Fruit fly (Drosophila melanogaster) whole organism, embryonic: ENCODE data around the gene Mcad.

ENCODE experiments used
- Antp ChIP-seq: fragments of 200-800 bp; sonication (Bioruptor generic); optimal IDR thresholded peaks from 3 replicates; lab custom pipeline; 2016; ENCODE audit warnings: missing biosample characterization, missing genetic modification characterization
- CG10147 ChIP-seq: fragments of 200-800 bp; sonication (Bioruptor generic); optimal IDR thresholded peaks from 2 replicates; lab custom pipeline; 2019; ENCODE audit warnings: missing biosample characterization, mild to moderate bottlenecking, missing genetic modification characterization, moderate library complexity
- CG1233 ChIP-seq: fragments of 200-800 bp; sonication (Bioruptor generic); optimal IDR thresholded peaks from 4 replicates; lab custom pipeline; 2018; ENCODE audit warnings: missing biosample characterization, mild to moderate bottlenecking, missing genetic modification characterization
- CG12659 ChIP-seq: fragments of 200-800 bp; sonication (Bioruptor generic); optimal IDR thresholded peaks from 3 replicates; lab custom pipeline; 2017; ENCODE audit warnings: mild to moderate bottlenecking, missing biosample characterization, missing genetic modification reagents, missing genetic modification characterization
- CG13624 ChIP-seq: fragments of 200-800 bp; sonication (Bioruptor generic); optimal IDR thresholded peaks from 2 replicates; lab custom pipeline; 2016; ENCODE audit warnings: missing biosample characterization, missing genetic modification characterization
- CG17361 ChIP-seq: fragments of 200-800 bp; sonication (Bioruptor generic); IDR thresholded peaks from 3 replicates; pipeline ENCODE4 v1.3.6; 2022; ENCODE audit warnings: missing biosample characterization, missing genetic modification characterization
- CG17912 ChIP-seq: fragments of 200-800 bp; sonication (Bioruptor generic); optimal IDR thresholded peaks from 2 replicates; lab custom pipeline; 2018; ENCODE audit warnings: missing biosample characterization, mild to moderate bottlenecking, missing genetic modification characterization
- CG18262 ChIP-seq: fragments of 200-800 bp; optimal IDR thresholded peaks from 3 replicates; lab custom pipeline; 2019; ENCODE audit warnings: missing biosample characterization, mild to moderate bottlenecking, missing genetic modification characterization, moderate library complexity
- CG18764 ChIP-seq: fragments of 200-800 bp; sonication (Bioruptor generic); optimal IDR thresholded peaks from 3 replicates; lab custom pipeline; 2016; ENCODE audit warnings: missing biosample characterization, missing genetic modification characterization
- CG2712 ChIP-seq: fragments of 200-800 bp; optimal IDR thresholded peaks from 3 replicates; lab custom pipeline; 2019; ENCODE audit warnings: missing biosample characterization, mild to moderate bottlenecking, missing genetic modification characterization, moderate library complexity
- CG34422 ChIP-seq: fragments of 200-800 bp; sonication (Bioruptor generic); IDR thresholded peaks from 3 replicates; pipeline ENCODE4 v1.3.6; 2022; ENCODE audit warnings: missing biosample characterization, missing genetic modification characterization
- CG3838 ChIP-seq: fragments of 200-800 bp; sonication (Bioruptor generic); optimal IDR thresholded peaks from 3 replicates; lab custom pipeline; 2016; ENCODE audit warnings: missing biosample characterization, missing genetic modification characterization
- CG3847 ChIP-seq: fragments of 200-800 bp; sonication (Bioruptor generic); IDR thresholded peaks from 2 replicates; pipeline ENCODE4 v1.3.6; 2022; ENCODE audit warnings: missing biosample characterization, missing genetic modification characterization
- CG4730 ChIP-seq: fragments of 200-800 bp; sonication (Bioruptor generic); IDR thresholded peaks from 2 replicates; pipeline ENCODE4 v1.3.6; 2022; ENCODE audit warnings: missing biosample characterization, missing genetic modification characterization
- CG4820 ChIP-seq: fragments of 200-800 bp; sonication (Bioruptor generic); optimal IDR thresholded peaks from 3 replicates; lab custom pipeline; 2016; ENCODE audit warnings: missing biosample characterization, missing genetic modification characterization
- CG6813 ChIP-seq: fragments of 200-800 bp; sonication (Bioruptor generic); optimal IDR thresholded peaks from 2 replicates; lab custom pipeline; 2017; ENCODE audit warnings: missing biosample characterization, missing genetic modification characterization, mild to moderate bottlenecking, moderate library complexity, missing genetic modification reagents
- CG8281 ChIP-seq: fragments of 200-800 bp; sonication (Bioruptor generic); optimal IDR thresholded peaks from 2 replicates; lab custom pipeline; 2018; ENCODE audit warnings: missing biosample characterization, mild to moderate bottlenecking, missing genetic modification characterization, moderate library complexity
- CG9215 ChIP-seq: fragments of 200-800 bp; sonication (Bioruptor generic); IDR thresholded peaks from 2 replicates; pipeline ENCODE4 v1.3.6; 2022; ENCODE audit warnings: missing biosample characterization, missing genetic modification characterization
- Dad ChIP-seq: fragments of 200-800 bp; sonication (Bioruptor generic); optimal IDR thresholded peaks from 3 replicates; lab custom pipeline; 2016; ENCODE audit warnings: missing biosample characterization, missing genetic modification characterization
- Dbx ChIP-seq: fragments of 200-800 bp; sonication (Bioruptor generic); IDR thresholded peaks from 3 replicates; pipeline ENCODE4 v1.3.6; 2022; ENCODE audit warnings: missing biosample characterization, missing genetic modification characterization
- Dll ChIP-seq: fragments of 200-800 bp; sonication (Bioruptor generic); IDR thresholded peaks from 4 replicates; pipeline ENCODE4 v1.3.6; 2022; ENCODE audit warnings: missing biosample characterization, missing genetic modification characterization; ENCODE audit not compliant: partially characterized antibody
- E2f1 ChIP-seq: fragments of 200-800 bp; sonication (Bioruptor generic); IDR thresholded peaks from 2 replicates; pipeline ENCODE4 v1.3.6; 2022; ENCODE audit warnings: missing biosample characterization, missing genetic modification characterization
- Ets65A ChIP-seq: fragments of 200-800 bp; sonication (Bioruptor generic); peaks from one replicate; lab custom pipeline; 2016; ENCODE audit warnings: missing biosample characterization, missing genetic modification characterization
- Med ChIP-seq: fragments of 200-800 bp; sonication (Bioruptor generic); peaks from one replicate; lab custom pipeline; 2016; ENCODE audit warnings: missing biosample characterization, missing genetic modification characterization, mild to moderate bottlenecking, inconsistent platforms, moderate library complexity
- Neu2 ChIP-seq: fragments of 200-800 bp; sonication (Bioruptor generic); optimal IDR thresholded peaks from 3 replicates; lab custom pipeline; 2016; ENCODE audit warnings: missing biosample characterization, missing genetic modification characterization, borderline replicate concordance
- Scr ChIP-seq: fragments of 200-800 bp; sonication (Bioruptor generic); IDR thresholded peaks from 2 replicates; pipeline ENCODE4 v1.3.6; 2022; ENCODE audit warnings: missing biosample characterization, missing genetic modification characterization; ENCODE audit not compliant: partially characterized antibody
- Sin3A ChIP-seq: fragments of >200 bp; optimal IDR thresholded peaks from 2 replicates; lab custom pipeline; 2018
- Ssrp ChIP-seq: fragments of 200-800 bp; sonication (Bioruptor generic); optimal IDR thresholded peaks from 2 replicates; lab custom pipeline; 2018; ENCODE audit warnings: missing biosample characterization, mild to moderate bottlenecking, missing genetic modification characterization, moderate library complexity
- Taf1 ChIP-seq: fragments of 200-800 bp; sonication (Bioruptor generic); IDR thresholded peaks from 2 replicates; pipeline ENCODE4 v1.3.6; 2022; ENCODE audit warnings: missing biosample characterization, missing genetic modification characterization
- YL-1 ChIP-seq: fragments of 200-800 bp; sonication (Bioruptor generic); optimal IDR thresholded peaks from 3 replicates; lab custom pipeline; 2017; ENCODE audit warnings: missing biosample characterization, mild to moderate bottlenecking, missing genetic modification characterization
- ap ChIP-seq: fragments of 200-800 bp; sonication (Bioruptor generic); IDR thresholded peaks from 2 replicates; pipeline ENCODE4 v1.3.6; 2022; ENCODE audit warnings: missing biosample characterization, missing genetic modification characterization
- ase ChIP-seq: fragments of 200-800 bp; sonication (Bioruptor generic); IDR thresholded peaks from 3 replicates; pipeline ENCODE4 v1.3.6; 2022; ENCODE audit warnings: missing biosample characterization, missing genetic modification characterization
- chinmo ChIP-seq: fragments of 200-800 bp; sonication (Bioruptor generic); IDR thresholded peaks from 4 replicates; pipeline ENCODE4 v1.3.6; 2022; ENCODE audit warnings: missing biosample characterization, missing genetic modification characterization; ENCODE audit not compliant: partially characterized antibody
- crp ChIP-seq, 2 experiments: fragments of 200-800 bp; sonication (Bioruptor generic); optimal IDR thresholded peaks; 2 replicates in 1 of 2; 3 replicates in 1 of 2; lab custom pipeline; 2017; ENCODE audit warnings: missing biosample characterization in 2 of 2, missing genetic modification characterization in 2 of 2, mild to moderate bottlenecking in 1 of 2, moderate library complexity in 1 of 2
- dati ChIP-seq: fragments of 200-800 bp; sonication (Bioruptor generic); IDR thresholded peaks from 2 replicates; pipeline ENCODE4 v1.3.6; 2022; ENCODE audit warnings: missing biosample characterization, missing genetic modification characterization
- dm ChIP-seq: fragments of 200-800 bp; sonication (Bioruptor generic); optimal IDR thresholded peaks from 3 replicates; lab custom pipeline; 2016; ENCODE audit warnings: missing biosample characterization, missing genetic modification characterization
- kah ChIP-seq: fragments of 200-800 bp; sonication (Bioruptor generic); optimal IDR thresholded peaks from 2 replicates; lab custom pipeline; 2018; ENCODE audit warnings: missing biosample characterization, mild to moderate bottlenecking, missing genetic modification characterization
- odd ChIP-seq: fragments of 200-800 bp; sonication (Bioruptor generic); optimal IDR thresholded peaks from 2 replicates; lab custom pipeline; 2017; ENCODE audit warnings: missing biosample characterization, mild to moderate bottlenecking, missing genetic modification characterization
- p53 ChIP-seq: fragments of 200-800 bp; sonication (Bioruptor generic); optimal IDR thresholded peaks from 2 replicates; lab custom pipeline; 2016; ENCODE audit warnings: missing biosample characterization, missing genetic modification characterization
- pros ChIP-seq: fragments of 200-800 bp; sonication (Bioruptor generic); optimal IDR thresholded peaks from 3 replicates; lab custom pipeline; 2019; ENCODE audit warnings: missing biosample characterization, mild to moderate bottlenecking, missing genetic modification characterization, moderate library complexity
- run ChIP-seq: fragments of 200-800 bp; sonication (Bioruptor generic); optimal IDR thresholded peaks from 3 replicates; lab custom pipeline; 2018; ENCODE audit warnings: missing biosample characterization, mild to moderate bottlenecking, missing genetic modification characterization
- sens-2 ChIP-seq: fragments of 200-800 bp; sonication (Bioruptor generic); IDR thresholded peaks from 2 replicates; pipeline ENCODE4 v1.3.6; 2022; ENCODE audit warnings: missing biosample characterization, missing genetic modification characterization
- sim ChIP-seq: fragments of 200-800 bp; sonication (Bioruptor generic); IDR thresholded peaks from 2 replicates; pipeline ENCODE4 v1.3.6; 2022; ENCODE audit warnings: missing biosample characterization, missing genetic modification characterization
- sna ChIP-seq: fragments of 200-800 bp; sonication (Bioruptor generic); IDR thresholded peaks from 2 replicates; pipeline ENCODE4 v1.3.6; 2022; ENCODE audit warnings: missing biosample characterization, missing genetic modification characterization; ENCODE audit not compliant: partially characterized antibody
- stwl ChIP-seq: fragments of 200-800 bp; sonication (Bioruptor generic); optimal IDR thresholded peaks from 3 replicates; lab custom pipeline; 2018; ENCODE audit warnings: missing biosample characterization, mild to moderate bottlenecking, missing genetic modification characterization, moderate library complexity
- tap ChIP-seq: fragments of 200-800 bp; optimal IDR thresholded peaks from 3 replicates; lab custom pipeline; 2019; ENCODE audit warnings: missing biosample characterization, mild to moderate bottlenecking, missing genetic modification characterization, moderate library complexity
- trh ChIP-seq: fragments of 200-800 bp; sonication (Bioruptor generic); optimal IDR thresholded peaks from 2 replicates; lab custom pipeline; 2016; ENCODE audit warnings: missing biosample characterization, missing genetic modification characterization
- twi ChIP-seq: fragments of 200-800 bp; optimal IDR thresholded peaks from 2 replicates; lab custom pipeline; 2019; ENCODE audit warnings: missing biosample characterization, mild to moderate bottlenecking, missing genetic modification characterization, moderate library complexity
- vnd ChIP-seq: fragments of 200-800 bp; sonication (Bioruptor generic); IDR thresholded peaks from 3 replicates; pipeline ENCODE4 v1.3.6; 2022; ENCODE audit warnings: missing biosample characterization, missing genetic modification characterization; ENCODE audit not compliant: partially characterized antibody

The Mcad gene

DNA sequence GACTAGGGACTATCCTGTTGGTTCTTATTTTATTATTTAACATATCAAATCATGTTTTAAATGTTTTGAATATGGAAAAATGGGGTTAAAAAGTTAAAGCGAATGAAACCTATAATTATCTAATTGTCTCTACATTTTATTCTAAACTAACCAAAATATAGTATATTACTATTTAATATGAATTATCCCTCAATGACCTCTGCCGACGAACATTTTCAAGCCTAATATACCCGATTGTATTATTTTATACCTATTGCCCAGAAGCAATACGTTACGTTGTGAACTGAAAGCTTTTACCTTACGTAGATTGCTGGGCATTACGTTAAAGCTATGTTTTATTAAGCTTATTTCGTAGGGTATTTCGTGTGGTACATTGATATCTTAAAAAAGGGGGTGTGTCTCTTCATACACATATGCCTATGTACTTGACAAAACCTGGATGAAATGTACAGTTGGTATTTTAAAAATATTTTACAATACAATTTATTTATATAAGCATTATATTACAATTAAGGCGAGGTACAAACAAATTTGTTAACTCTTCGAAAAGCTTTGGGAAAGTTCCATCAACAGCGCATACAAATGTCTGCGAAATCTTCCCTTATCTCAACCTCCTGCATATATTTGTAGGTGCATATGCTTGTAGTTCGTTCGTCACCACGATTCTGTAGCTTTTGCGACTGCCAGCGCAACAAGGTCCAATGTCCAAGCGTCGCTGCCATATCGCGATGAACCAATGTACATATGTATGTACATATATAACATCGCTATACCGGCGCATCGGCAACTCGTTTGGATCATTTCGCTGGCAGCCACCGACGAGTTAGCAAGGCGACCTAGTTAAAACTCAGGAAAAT lies at the start of gene Mcad (continued):
- TF ChIP-seq sna (GFP tag; lab: Robert Waterston, UW) (no peak), Med (peak; percentile 93), odd (GFP tag; lab: Kevin White, UChicago) (peak; percentile 74), CG2712 (tag; lab: Kevin White, UChicago) (peak; percentile 86), CG3847 (peak; percentile 96), CG18262 (tag; lab: Kevin White, UChicago) (peak; percentile 88), Ets65A (GFP tag; lab: Kevin White, UChicago) (peak; percentile 94), CG4820 (GFP tag; lab: Kevin White, UChicago) (peak; percentile 93), CG17361 (peak; percentile 95), Dll (no peak), CG18764 (GFP tag; lab: Kevin White, UChicago) (peak; percentile 90), run (tag; lab: Kevin White, UChicago) (peak; percentile 67), Neu2 (GFP tag; lab: Kevin White, UChicago) (no peak), CG8281 (tag; lab: Kevin White, UChicago) (peak; percentile 76), tap (tag; lab: Kevin White, UChicago) (peak; percentile 92), pros (GFP tag; lab: Kevin White, UChicago) (no peak), p53 (GFP tag; lab: Kevin White, UChicago) (no peak), ase (GFP tag; lab: Robert Waterston, UW) (peak; percentile 91), sens-2 (GFP tag; lab: Robert Waterston, UW) (no peak), CG9215 (GFP tag; lab: Robert Waterston, UW) (peak; percentile 91), vnd (GFP tag; lab: Robert Waterston, UW) (no peak), dm (GFP tag; lab: Kevin White, UChicago) (no peak), CG6813 (GFP tag; lab: Kevin White, UChicago) (peak; percentile 80), CG10147 (peak; percentile 97), CG1233 (GFP tag; lab: Kevin White, UChicago) (peak; percentile 88), dati (peak; percentile 55; the same call in 1 of the 2 replicates), Ssrp (tag; lab: Kevin White, UChicago) (peak; percentile 76), chinmo (GFP tag; lab: Robert Waterston, UW) (peak; percentile 84; the same call in 1 of the 4 replicates), twi (tag; lab: Kevin White, UChicago) (peak; percentile 34), Dad (GFP tag; lab: Kevin White, UChicago) (peak; percentile 63), Dbx (GFP tag; lab: Robert Waterston, UW) (peak; percentile 97), YL-1 (peak; percentile 10), stwl (tag; lab: Kevin White, UChicago) (no peak), CG3838 (GFP tag; lab: Kevin White, UChicago) (peak; percentile 38), crp (GFP tag; optimal IDR thresholded peaks at IDR 0.05; lab: Kevin White, UChicago) (peak in 1 of 2 experiments; percentile 37), Antp (GFP tag; lab: Kevin White, UChicago) (peak; percentile 21), CG4730 (GFP tag; lab: Robert Waterston, UW) (peak; percentile 82), Sin3A (no peak), sim (GFP tag; lab: Robert Waterston, UW) (no peak; the same call in 1 of the 2 replicates), CG34422 (GFP tag; lab: Robert Waterston, UW) (peak; percentile 50), E2f1 (GFP tag; lab: Robert Waterston, UW) (peak; percentile 80), Taf1 (GFP tag; lab: Robert Waterston, UW) (peak; percentile 77), Scr (GFP tag; lab: Robert Waterston, UW) (no peak), CG17912 (GFP tag; lab: Kevin White, UChicago) (no peak), trh (GFP tag; lab: Kevin White, UChicago) (peak; percentile 45), CG13624 (peak; percentile 86), ap (GFP tag; lab: Robert Waterston, UW) (peak; percentile 82), kah (peak; percentile 98), CG12659 (peak; percentile 90)
